Worm (Caenorhabditis elegans) whole organism, L4 larva: ENCODE results near the gene F44D12.10.

Experiments used
- aly-2 ChIP-seq: sonication (generic microtip); optimal IDR thresholded peaks from 2 replicates; lab custom pipeline; 2018; ENCODE audit warnings: missing biosample characterization, missing genetic modification characterization
- dpl-1 ChIP-seq: fragments of 150-350 bp; optimal IDR thresholded peaks from 2 replicates; lab custom pipeline; 2014; ENCODE audit warnings: missing biosample characterization, missing genetic modification reagents, missing genetic modification characterization
- hlh-30 ChIP-seq: sonication (generic microtip); optimal IDR thresholded peaks from 2 replicates; lab custom pipeline; 2017; ENCODE audit warnings: antibody characterized with exemption, mild to moderate bottlenecking, missing genetic modification characterization, missing compliant biosample characterization; ENCODE audit not compliant: insufficient read depth

DNA sequence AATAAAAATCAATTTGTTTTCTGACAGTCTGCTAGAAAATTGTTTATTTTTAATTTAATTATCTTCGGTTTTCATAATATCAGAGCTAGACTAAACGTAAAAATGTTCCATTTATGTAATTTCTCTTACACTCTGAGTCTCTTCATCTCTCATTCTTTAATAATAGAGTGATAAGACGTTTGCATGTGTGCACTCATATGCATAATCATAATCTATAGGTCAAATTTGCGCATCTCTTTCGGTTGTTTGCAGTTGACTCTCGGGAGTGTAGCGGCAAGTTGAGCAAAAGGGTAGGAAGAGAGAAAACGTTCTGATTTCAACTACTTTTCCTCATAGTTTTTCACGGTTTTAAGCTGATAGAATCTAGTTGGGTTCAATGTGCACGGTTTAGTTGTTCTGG, 29.6 kb upstream of the F44D12.10 start:
- no peak for TF ChIP-seq hlh-30
- TF ChIP-seq dpl-1 (GFP tag; lab: Kevin White, UChicago), result no peak
- TF ChIP-seq aly-2, result no peak
